Worm (Caenorhabditis elegans) whole organism, early embryonic: ENCODE measurements around the gene C30G7.4.

Source experiments
- ama-1 ChIP-seq: fragments of 150-350 bp; optimal IDR thresholded peaks from 2 replicates; lab custom pipeline; 2014
- tra-4 ChIP-seq: sonication (generic microtip); optimal IDR thresholded peaks from 2 replicates; lab custom pipeline; 2017; ENCODE audit warnings: missing genetic modification characterization, missing compliant biosample characterization

DNA sequence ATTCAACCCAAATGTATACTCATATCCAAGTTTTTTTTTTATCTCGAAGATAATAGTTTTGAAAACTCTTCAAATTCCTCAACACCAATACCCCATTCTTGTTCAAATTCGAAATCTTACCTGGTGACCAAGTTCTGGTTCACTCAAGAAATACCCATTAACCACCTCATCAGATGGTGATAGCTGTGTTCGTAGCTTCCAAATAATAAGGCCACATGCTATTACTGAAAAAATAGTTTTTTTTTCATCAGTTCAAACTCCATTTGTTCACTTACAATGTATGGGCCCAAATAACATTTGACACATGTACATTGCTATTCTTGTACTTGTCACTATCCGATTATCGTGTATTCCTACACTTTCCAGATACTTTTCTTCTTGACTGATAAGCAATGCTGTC lies 39.5 kb downstream of the C30G7.4 start:
- TF ChIP-seq ama-1 (lab: Kevin White, UChicago) (no peak), tra-4 (tag; lab: Kevin White, UChicago) (no peak)
